Worm (Caenorhabditis elegans) whole organism, late embryonic: Measurements from ENCODE around the gene C48B4.6.

ENCODE experiments used
- C38D4.7 ChIP-seq: fragments of 200-800 bp; sonication (Bioruptor generic); optimal IDR thresholded peaks from 2 replicates; lab custom pipeline; 2018; ENCODE audit warnings: mild to moderate bottlenecking, missing genetic modification characterization, moderate library complexity, missing compliant biosample characterization
- F13H6.1 ChIP-seq: sonication (generic microtip); optimal IDR thresholded peaks from 2 replicates; lab custom pipeline; 2016; ENCODE audit warnings: missing genetic modification characterization, missing compliant biosample characterization
- K09A11.1 ChIP-seq: sonication (generic microtip); optimal IDR thresholded peaks from 2 replicates; lab custom pipeline; 2017; ENCODE audit warnings: antibody characterized with exemption, mild to moderate bottlenecking, missing genetic modification characterization, missing compliant biosample characterization; ENCODE audit not compliant: insufficient read depth
- Y22D7AL.16 ChIP-seq: sonication (generic microtip); optimal IDR thresholded peaks from 2 replicates; lab custom pipeline; 2016; ENCODE audit warnings: missing genetic modification characterization, missing compliant biosample characterization
- ceh-18 ChIP-seq: sonication (generic microtip); optimal IDR thresholded peaks from 2 replicates; lab custom pipeline; 2016; ENCODE audit warnings: missing genetic modification characterization, missing compliant biosample characterization
- ceh-19 ChIP-seq: fragments of 200-800 bp; sonication (Bioruptor generic); optimal IDR thresholded peaks from 2 replicates; lab custom pipeline; 2018; ENCODE audit warnings: mild to moderate bottlenecking, missing genetic modification characterization, missing compliant biosample characterization
- ceh-22 ChIP-seq: sonication (generic microtip); optimal IDR thresholded peaks from 2 replicates; lab custom pipeline; 2017; ENCODE audit warnings: missing biosample characterization, missing genetic modification characterization
- ceh-24 ChIP-seq: sonication (generic microtip); optimal IDR thresholded peaks from 2 replicates; lab custom pipeline; 2016; ENCODE audit warnings: mild to moderate bottlenecking, missing genetic modification characterization, missing compliant biosample characterization
- ceh-31 ChIP-seq: sonication (generic microtip); optimal IDR thresholded peaks from 2 replicates; lab custom pipeline; 2016; ENCODE audit warnings: missing genetic modification characterization, missing compliant biosample characterization
- ceh-34 ChIP-seq: sonication (generic microtip); optimal IDR thresholded peaks from 2 replicates; lab custom pipeline; 2016; ENCODE audit warnings: mild to moderate bottlenecking, missing genetic modification characterization, missing compliant biosample characterization
- ceh-48 ChIP-seq: sonication (generic microtip); optimal IDR thresholded peaks from 2 replicates; lab custom pipeline; 2016; ENCODE audit warnings: missing genetic modification characterization, inconsistent platforms, missing compliant biosample characterization
- ceh-6 ChIP-seq: fragments of 200-800 bp; sonication (Bioruptor generic); optimal IDR thresholded peaks from 2 replicates; lab custom pipeline; 2018; ENCODE audit warnings: mild to moderate bottlenecking, missing genetic modification characterization, missing compliant biosample characterization
- ceh-9 ChIP-seq: sonication (generic microtip); optimal IDR thresholded peaks from 2 replicates; lab custom pipeline; 2016; ENCODE audit warnings: mild to moderate bottlenecking, missing genetic modification characterization, inconsistent platforms, missing compliant biosample characterization
- dmd-4 ChIP-seq: sonication (generic microtip); optimal IDR thresholded peaks from 2 replicates; lab custom pipeline; 2016; ENCODE audit warnings: borderline replicate concordance, missing genetic modification characterization, missing compliant biosample characterization
- dve-1 ChIP-seq: sonication (generic microtip); optimal IDR thresholded peaks from 2 replicates; lab custom pipeline; 2017; ENCODE audit warnings: antibody characterized with exemption, mild to moderate bottlenecking, missing genetic modification characterization, missing compliant biosample characterization
- elt-2 ChIP-seq: sonication (generic microtip); optimal IDR thresholded peaks from 2 replicates; lab custom pipeline; 2016; ENCODE audit warnings: missing genetic modification reagents, missing genetic modification characterization, missing compliant biosample characterization
- elt-4 ChIP-seq: sonication (generic microtip); optimal IDR thresholded peaks from 2 replicates; lab custom pipeline; 2016; ENCODE audit warnings: missing genetic modification characterization, missing compliant biosample characterization
- ets-4 ChIP-seq: sonication (generic microtip); optimal IDR thresholded peaks from 2 replicates; lab custom pipeline; 2016; ENCODE audit warnings: missing genetic modification characterization, missing compliant biosample characterization
- fax-1 ChIP-seq: sonication (generic microtip); optimal IDR thresholded peaks from 2 replicates; lab custom pipeline; 2016; ENCODE audit warnings: missing genotype, missing genetic modification characterization, missing compliant biosample characterization
- fkh-6 ChIP-seq: sonication (generic microtip); optimal IDR thresholded peaks from 2 replicates; lab custom pipeline; 2016; ENCODE audit warnings: missing genetic modification characterization, missing compliant biosample characterization
- gmeb-2 ChIP-seq: sonication (generic microtip); optimal IDR thresholded peaks from 2 replicates; lab custom pipeline; 2016; ENCODE audit warnings: missing genetic modification characterization, inconsistent platforms, missing compliant biosample characterization
- hlh-30 ChIP-seq: sonication (generic microtip); optimal IDR thresholded peaks from 2 replicates; lab custom pipeline; 2017; ENCODE audit warnings: antibody characterized with exemption, missing genetic modification characterization, missing compliant biosample characterization; ENCODE audit not compliant: insufficient read depth
- hlh-8 ChIP-seq: sonication (generic microtip); optimal IDR thresholded peaks from 2 replicates; lab custom pipeline; 2016; ENCODE audit warnings: missing genotype, missing genetic modification characterization, missing compliant biosample characterization
- madf-2 ChIP-seq: sonication (generic microtip); optimal IDR thresholded peaks from 2 replicates; lab custom pipeline; 2017; ENCODE audit warnings: missing genetic modification characterization, missing compliant biosample characterization
- mec-3 ChIP-seq: sonication (generic microtip); optimal IDR thresholded peaks from 2 replicates; lab custom pipeline; 2016; ENCODE audit warnings: borderline replicate concordance, missing genetic modification characterization, missing compliant biosample characterization
- nfya-1 ChIP-seq: sonication (generic microtip); optimal IDR thresholded peaks from 2 replicates; lab custom pipeline; 2017; ENCODE audit warnings: missing genetic modification characterization, mild to moderate bottlenecking, missing compliant biosample characterization, antibody characterized with exemption, moderate library complexity
- nhr-232 ChIP-seq: sonication (generic microtip); optimal IDR thresholded peaks from 2 replicates; lab custom pipeline; 2016; ENCODE audit warnings: missing genetic modification characterization, missing compliant biosample characterization
- npax-4 ChIP-seq: sonication (generic microtip); optimal IDR thresholded peaks from 2 replicates; lab custom pipeline; 2016; ENCODE audit warnings: missing genetic modification characterization, missing compliant biosample characterization
- pat-9 ChIP-seq: fragments of 200-800 bp; sonication (Bioruptor generic); optimal IDR thresholded peaks from 2 replicates; lab custom pipeline; 2018; ENCODE audit warnings: mild to moderate bottlenecking, missing genetic modification characterization, moderate library complexity, missing compliant biosample characterization
- pha-2 ChIP-seq: sonication (generic microtip); optimal IDR thresholded peaks from 2 replicates; lab custom pipeline; 2017; ENCODE audit warnings: mild to moderate bottlenecking, missing genetic modification characterization, missing compliant biosample characterization
- pros-1 ChIP-seq: fragments of 150-350 bp; optimal IDR thresholded peaks from 2 replicates; lab custom pipeline; 2014; ENCODE audit warnings: missing biosample characterization, missing genetic modification reagents, missing genetic modification characterization
- ref-2 ChIP-seq: sonication (generic microtip); optimal IDR thresholded peaks from 2 replicates; lab custom pipeline; 2016; ENCODE audit warnings: missing genetic modification characterization, missing compliant biosample characterization
- rnt-1 ChIP-seq: sonication (generic microtip); optimal IDR thresholded peaks from 2 replicates; lab custom pipeline; 2016; ENCODE audit warnings: missing genetic modification characterization, missing compliant biosample characterization
- sox-2 ChIP-seq: fragments of 200-800 bp; sonication (Bioruptor generic); IDR thresholded peaks from 2 replicates; pipeline ENCODE4 v1.3.6; 2022; ENCODE audit warnings: missing genetic modification reagents, missing genetic modification characterization, missing compliant biosample characterization
- sox-4 ChIP-seq: sonication (generic microtip); optimal IDR thresholded peaks from 2 replicates; lab custom pipeline; 2017; ENCODE audit warnings: mild to moderate bottlenecking, missing genetic modification characterization, inconsistent platforms, missing compliant biosample characterization
- syd-9 ChIP-seq: sonication (generic microtip); optimal IDR thresholded peaks from 2 replicates; lab custom pipeline; 2016; ENCODE audit warnings: mild to moderate bottlenecking, missing genetic modification characterization, moderate library complexity, missing compliant biosample characterization
- tbx-2 ChIP-seq: sonication (generic microtip); optimal IDR thresholded peaks from 2 replicates; lab custom pipeline; 2016; ENCODE audit warnings: missing genetic modification characterization, missing compliant biosample characterization
- tbx-7 ChIP-seq: sonication (generic microtip); optimal IDR thresholded peaks from 2 replicates; lab custom pipeline; 2016; ENCODE audit warnings: missing genotype, missing genetic modification characterization, missing compliant biosample characterization
- unc-42 ChIP-seq: sonication (generic microtip); optimal IDR thresholded peaks from 2 replicates; lab custom pipeline; 2016; ENCODE audit warnings: missing genotype, missing genetic modification characterization, missing compliant biosample characterization
- unc-55 ChIP-seq: sonication (generic microtip); optimal IDR thresholded peaks from 2 replicates; lab custom pipeline; 2017; ENCODE audit warnings: missing biosample characterization, missing genetic modification reagents, missing genetic modification characterization
- unc-86 ChIP-seq: sonication (generic microtip); optimal IDR thresholded peaks from 2 replicates; lab custom pipeline; 2016; ENCODE audit warnings: missing genetic modification characterization, missing compliant biosample characterization
- ztf-16 ChIP-seq: sonication (generic microtip); optimal IDR thresholded peaks from 2 replicates; lab custom pipeline; 2017; ENCODE audit warnings: missing genetic modification characterization, missing compliant biosample characterization

The C48B4.6 gene

DNA sequence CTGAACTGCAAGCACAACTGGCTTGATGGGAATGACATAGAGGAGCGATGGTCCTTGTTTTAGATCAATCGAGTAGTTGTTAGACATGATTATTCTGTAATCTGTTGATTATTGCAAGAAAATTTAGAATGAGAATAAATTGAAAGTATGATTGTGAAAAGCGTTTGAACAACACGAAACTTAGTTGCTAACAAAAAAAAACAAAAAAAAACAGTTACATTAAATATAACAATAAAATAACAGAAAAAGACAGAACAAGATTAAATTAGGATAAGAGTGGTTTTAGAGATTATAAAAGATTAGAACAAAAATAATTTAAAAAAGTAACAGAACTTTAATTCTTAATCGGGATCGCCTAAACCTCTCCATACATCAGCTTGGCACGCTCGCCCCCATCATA lies 4.9 kb upstream of the C48B4.6 start, which contains the start of gene C48B4.9:
C48B4.9 (minus strand) TSS at position 101 of the 400 bp plus-strand sequence.
- no peak for TF ChIP-seq elt-2 (tag; lab: Kevin White, UChicago)
- TF ChIP-seq gmeb-2 (tag; lab: Kevin White, UChicago), result no peak
- no peak for TF ChIP-seq nhr-232 (tag; lab: Kevin White, UChicago)
- TF ChIP-seq fax-1 (tag; lab: Kevin White, UChicago), result no peak
- TF ChIP-seq ceh-19 (GFP tag; lab: Kevin White, UChicago), result no peak
- TF ChIP-seq, all 69 proteins: peak for 0

- TF ChIP-seq npax-4 (tag; lab: Kevin White, UChicago), result no peak
Measured at ce11 chrIII:9561158-9561557, 2.8 kb upstream of the C48B4.6 start, which contains the start of gene C48B4.8. Gene C48B4.8 (minus strand): TSS chrIII:9561258.

DNA sequence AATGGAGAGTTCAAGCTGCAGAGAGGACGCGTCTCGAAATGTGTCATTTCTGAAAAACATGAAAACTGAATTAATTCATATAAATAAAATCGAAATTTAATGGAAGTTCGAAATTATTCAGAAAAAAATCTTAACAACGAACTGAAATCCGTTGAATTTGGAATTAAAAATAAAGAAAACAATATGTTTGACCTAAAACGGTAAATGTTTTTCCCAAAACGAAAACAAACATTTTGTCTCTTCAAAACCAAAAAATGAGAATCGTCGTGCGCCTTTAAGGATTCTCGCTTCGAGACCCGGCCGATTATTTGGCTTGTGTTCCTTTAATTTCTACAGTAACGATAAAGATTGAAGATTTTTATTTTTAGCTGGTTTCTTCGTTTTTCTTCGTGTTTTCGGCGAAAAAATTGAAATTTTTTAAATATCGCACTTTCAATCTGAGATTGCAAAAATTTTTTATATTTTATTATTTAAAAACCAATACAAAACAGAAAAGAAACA lies 1.1 kb upstream of the C48B4.6 start, which contains the start of gene C48B4.7:
C48B4.7 (minus strand) TSS at position 51 of the 501 bp plus-strand sequence.
- TF ChIP-seq rnt-1 (tag; lab: Kevin White, UChicago), result no peak
- no peak for TF ChIP-seq ceh-9 (tag; lab: Kevin White, UChicago)
- TF ChIP-seq C38D4.7 (GFP tag; lab: Kevin White, UChicago), result no peak
- no peak for TF ChIP-seq dmd-4 (tag; lab: Kevin White, UChicago)
- no peak for TF ChIP-seq tbx-7 (tag; lab: Kevin White, UChicago)
- no peak for TF ChIP-seq ceh-48 (tag; lab: Kevin White, UChicago)
- TF ChIP-seq gmeb-2 (tag; lab: Kevin White, UChicago), result no peak
- no peak for TF ChIP-seq unc-42
- TF ChIP-seq ceh-22, result no peak
- no peak for TF ChIP-seq pat-9 (tag; lab: Kevin White, UChicago)
- TF ChIP-seq dve-1 (tag; lab: Kevin White, UChicago), result no peak
- no peak for TF ChIP-seq syd-9
- no peak for TF ChIP-seq ceh-34 (tag; lab: Kevin White, UChicago)
- TF ChIP-seq ref-2 (tag; lab: Kevin White, UChicago), result no peak

- TF ChIP-seq hlh-8, result no peak
- no peak for TF ChIP-seq mec-3 (tag; lab: Kevin White, UChicago)
- TF ChIP-seq pros-1 (tag; lab: Kevin White, UChicago), result no peak
- TF ChIP-seq K09A11.1, result no peak
- TF ChIP-seq F13H6.1 (tag; lab: Kevin White, UChicago), result no peak
- no peak for TF ChIP-seq elt-4 (tag; lab: Kevin White, UChicago)
- TF ChIP-seq unc-42, result no peak
- no peak for TF ChIP-seq syd-9
- TF ChIP-seq ceh-18 (tag; lab: Kevin White, UChicago), result no peak
- TF ChIP-seq Y22D7AL.16 (tag; lab: Kevin White, UChicago), result no peak
- no peak for TF ChIP-seq npax-4 (tag; lab: Kevin White, UChicago)
- TF ChIP-seq ztf-16, result no peak
Measured at ce11 chrIII:9556300-9556699, 2.1 kb downstream of the C48B4.6 start, which contains the start of gene ZK1098.11. Gene ZK1098.11 (plus strand): TSS chrIII:9556600.

DNA sequence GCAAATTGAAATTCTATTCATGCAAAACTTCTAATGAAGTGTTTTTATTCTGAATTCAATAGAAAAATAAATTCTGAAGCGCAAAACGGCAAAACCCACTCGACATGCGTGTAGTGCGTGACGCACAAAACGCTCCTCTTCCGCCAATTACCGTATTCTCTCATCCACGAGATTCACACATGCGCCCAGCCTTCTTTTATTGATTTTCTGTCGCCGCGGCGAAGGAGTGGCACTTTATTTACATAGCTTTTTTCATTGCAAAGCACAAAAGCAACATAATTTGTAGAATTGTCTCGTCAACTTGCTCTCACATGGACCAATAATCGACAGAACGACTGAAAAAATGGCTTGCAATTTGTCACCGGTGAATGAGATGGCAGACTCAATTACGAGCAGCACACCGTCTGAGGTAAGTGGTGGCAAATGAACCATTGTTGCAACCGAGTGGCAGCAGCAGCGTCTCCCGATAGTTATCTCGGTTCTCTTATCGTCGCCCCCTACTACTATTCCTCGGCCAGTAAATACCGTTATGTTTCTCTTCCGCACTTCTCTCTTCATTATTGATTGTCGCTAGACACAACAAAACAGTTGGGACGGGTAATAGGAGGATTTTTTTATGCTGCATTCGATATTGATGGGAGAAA lies 12.2 kb downstream of the C48B4.6 start, which contains the start of gene unc-16:
unc-16 (plus strand) TSS at position 243 of the 644 bp plus-strand sequence.
- TF ChIP-seq tbx-7 (tag; lab: Kevin White, UChicago) (no peak), sox-2 (GFP tag; lab: Robert Waterston, UW) (no peak), ceh-24 (tag; lab: Kevin White, UChicago) (no peak), elt-2 (tag; lab: Kevin White, UChicago) (peak; percentile 47), ceh-34 (tag; lab: Kevin White, UChicago) (peak; percentile 70), C38D4.7 (GFP tag; lab: Kevin White, UChicago) (no peak), ets-4 (tag; lab: Kevin White, UChicago) (peak; percentile 40), ceh-48 (tag; lab: Kevin White, UChicago) (peak; percentile 99), unc-86 (peak; percentile 0), nfya-1 (peak; percentile 95), npax-4 (tag; lab: Kevin White, UChicago) (no peak), ceh-18 (tag; lab: Kevin White, UChicago) (peak; percentile 58), ceh-6 (GFP tag; lab: Kevin White, UChicago) (no peak), sox-4 (no peak), hlh-8 (peak; percentile 55), tbx-2 (peak; percentile 74), unc-42 (peak; percentile 36), ceh-31 (tag; lab: Kevin White, UChicago) (peak; percentile 84), madf-2 (tag; lab: Kevin White, UChicago) (no peak), fkh-6 (tag; lab: Kevin White, UChicago) (no peak), pat-9 (tag; lab: Kevin White, UChicago) (no peak), unc-55 (peak; percentile 90), hlh-30 (tag; lab: Kevin White, UChicago) (peak; percentile 93), pha-2 (tag; lab: Kevin White, UChicago) (no peak)
